Fruit fly (Drosophila melanogaster) whole organism, adult: ENCODE measurements around the gene CG14710.
A peak's percentile ranks its signal among the peaks of the same experiment; 100 is the strongest.

Source experiments
- CG11617 ChIP-seq: fragments of 200-800 bp; sonication (Bioruptor generic); optimal IDR thresholded peaks from 2 replicates; lab custom pipeline; 2017; ENCODE audit warnings: mild to moderate bottlenecking, missing biosample characterization, missing genetic modification reagents, missing genetic modification characterization
- CG12768 ChIP-seq: fragments of 200-800 bp; sonication (Bioruptor generic); optimal IDR thresholded peaks from 2 replicates; lab custom pipeline; 2017; ENCODE audit warnings: missing biosample characterization, missing genetic modification characterization, mild to moderate bottlenecking, moderate library complexity, missing genetic modification reagents
- CG14711 ChIP-seq: fragments of 200-800 bp; sonication (Bioruptor generic); optimal IDR thresholded peaks from 2 replicates; lab custom pipeline; 2018; ENCODE audit warnings: missing biosample characterization, mild to moderate bottlenecking, missing genetic modification characterization, moderate library complexity
- CG1620 ChIP-seq: fragments of 200-800 bp; sonication (Bioruptor generic); optimal IDR thresholded peaks from 2 replicates; lab custom pipeline; 2016; ENCODE audit warnings: missing biosample characterization, missing genetic modification characterization
- CG33017 ChIP-seq: fragments of 200-800 bp; sonication (Bioruptor generic); optimal IDR thresholded peaks from 2 replicates; lab custom pipeline; 2018; ENCODE audit warnings: missing biosample characterization, mild to moderate bottlenecking, missing genetic modification characterization, moderate library complexity
- CG5204 ChIP-seq: fragments of 200-800 bp; sonication (Bioruptor generic); optimal IDR thresholded peaks from 2 replicates; lab custom pipeline; 2016; ENCODE audit warnings: missing biosample characterization, missing genetic modification characterization
- CG7045 ChIP-seq: fragments of 200-800 bp; sonication (Bioruptor generic); optimal IDR thresholded peaks from 2 replicates; lab custom pipeline; 2017; ENCODE audit warnings: missing biosample characterization, mild to moderate bottlenecking, missing genetic modification characterization
- CG7101 ChIP-seq: fragments of 200-800 bp; sonication (Bioruptor generic); optimal IDR thresholded peaks from 2 replicates; lab custom pipeline; 2018; ENCODE audit warnings: missing biosample characterization, mild to moderate bottlenecking, missing genetic modification characterization, moderate library complexity
- Clk ChIP-seq: fragments of 200-800 bp; sonication (Bioruptor generic); optimal IDR thresholded peaks from 2 replicates; lab custom pipeline; 2017; ENCODE audit warnings: missing biosample characterization, missing genetic modification characterization
- Crg-1 ChIP-seq: fragments of 200-800 bp; sonication (Bioruptor generic); optimal IDR thresholded peaks from 2 replicates; lab custom pipeline; 2016; ENCODE audit warnings: missing biosample characterization, missing genetic modification characterization
- Hr96 ChIP-seq: fragments of 200-800 bp; sonication (Bioruptor generic); optimal IDR thresholded peaks from 2 replicates; lab custom pipeline; 2016; ENCODE audit warnings: missing biosample characterization, missing genetic modification characterization
- Mnt ChIP-seq: fragments of 200-800 bp; sonication (Bioruptor generic); optimal IDR thresholded peaks from 2 replicates; lab custom pipeline; 2016; ENCODE audit warnings: missing biosample characterization, mild to moderate bottlenecking, missing genetic modification characterization
- bab1 ChIP-seq: fragments of 200-800 bp; sonication (Bioruptor generic); optimal IDR thresholded peaks from 3 replicates; lab custom pipeline; 2019; ENCODE audit warnings: missing biosample characterization, mild to moderate bottlenecking, missing genetic modification characterization, moderate library complexity
- cic ChIP-seq: fragments of 200-800 bp; sonication (Bioruptor generic); optimal IDR thresholded peaks from 2 replicates; lab custom pipeline; 2017; ENCODE audit warnings: missing biosample characterization, mild to moderate bottlenecking, missing genetic modification characterization, moderate library complexity
- cnc ChIP-seq, 2 experiments: fragments of >200 bp; optimal IDR thresholded peaks; 2 replicates each; lab custom pipeline; 2017
- kay ChIP-seq: fragments of 200-800 bp; sonication (Bioruptor generic); peaks from one replicate; lab custom pipeline; 2016; ENCODE audit warnings: missing biosample characterization, missing genetic modification characterization, borderline replicate concordance
- ovo ChIP-seq: fragments of 200-800 bp; sonication (Bioruptor generic); optimal IDR thresholded peaks from 2 replicates; lab custom pipeline; 2016; ENCODE audit warnings: missing biosample characterization, missing genetic modification characterization
- pad ChIP-seq: fragments of 200-800 bp; sonication (Bioruptor generic); optimal IDR thresholded peaks from 3 replicates; lab custom pipeline; 2017; ENCODE audit warnings: missing biosample characterization, missing genetic modification characterization, mild to moderate bottlenecking, moderate library complexity, missing genetic modification reagents
- tj ChIP-seq: fragments of 200-800 bp; sonication (Bioruptor generic); optimal IDR thresholded peaks from 3 replicates; lab custom pipeline; 2017; ENCODE audit warnings: missing biosample characterization, mild to moderate bottlenecking, missing genetic modification characterization, moderate library complexity
- toe ChIP-seq: fragments of 200-800 bp; sonication (Bioruptor generic); optimal IDR thresholded peaks from 2 replicates; lab custom pipeline; 2016; ENCODE audit warnings: missing biosample characterization, missing genetic modification characterization

CG14710 gene

dm6 chr3R:11619709-11620409 is at the start of gene CG14710, which contains the start of gene Jupiter:
CG14710 (plus strand) TSS chr3R:11620090.
Jupiter (minus strand) TSS chr3R:11619906.
- TF ChIP-seq CG11617 (GFP tag; lab: Kevin White, UChicago) (no peak), CG33017 (tag; lab: Kevin White, UChicago) (peak; percentile 27), CG12768 (GFP tag; lab: Kevin White, UChicago) (peak; percentile 4), Crg-1 (GFP tag; lab: Kevin White, UChicago) (peak; percentile 38), CG14711 (peak; percentile 72), ovo (GFP tag; lab: Kevin White, UChicago) (peak; percentile 63), Hr96 (GFP tag; lab: Kevin White, UChicago) (no peak), pad (GFP tag; lab: Kevin White, UChicago) (peak; percentile 5), kay (GFP tag; lab: Kevin White, UChicago) (no peak), tj (peak; percentile 70), bab1 (peak; percentile 72), cic (GFP tag; lab: Kevin White, UChicago) (peak; percentile 45), CG5204 (no peak), Clk (GFP tag; lab: Kevin White, UChicago) (peak; percentile 59), Mnt (GFP tag; lab: Kevin White, UChicago) (peak; percentile 60), CG7101 (tag; lab: Kevin White, UChicago) (peak; percentile 63), CG1620 (GFP tag; lab: Kevin White, UChicago) (peak; percentile 78), toe (no peak), CG7045 (GFP tag; lab: Kevin White, UChicago) (peak; percentile 23), cnc (optimal IDR thresholded peaks at IDR 0.05; lab: Kevin White, UChicago) (no peak)

dm6 chr3R:11571408-11571807 is 48.5 kb upstream of the CG14710 start:
- TF ChIP-seq Clk (GFP tag; lab: Kevin White, UChicago) = no peak
- no peak for TF ChIP-seq bab1
- TF ChIP-seq ovo (GFP tag; lab: Kevin White, UChicago) = no peak
- TF ChIP-seq CG7101 (tag; lab: Kevin White, UChicago) = no peak
- TF ChIP-seq toe = no peak
- TF ChIP-seq tj = no peak
- no peak for TF ChIP-seq kay (GFP tag; lab: Kevin White, UChicago)
- TF ChIP-seq cic (GFP tag; lab: Kevin White, UChicago) = no peak
- no peak for TF ChIP-seq CG7045 (GFP tag; lab: Kevin White, UChicago)
- no peak for TF ChIP-seq Mnt (GFP tag; lab: Kevin White, UChicago)
- TF ChIP-seq CG5204 = no peak
- no peak for TF ChIP-seq cnc (optimal IDR thresholded peaks at IDR 0.05; lab: Kevin White, UChicago)
- no peak for TF ChIP-seq CG12768 (GFP tag; lab: Kevin White, UChicago)

dm6 chr3R:11578645-11579044 is 41.2 kb upstream of the CG14710 start, which contains the start of the genes CG6790 and CG5342:
CG6790 (minus strand) TSS chr3R:11578745.
CG5342 (plus strand) TSS chr3R:11578826.
- no peak for TF ChIP-seq CG7045 (GFP tag; lab: Kevin White, UChicago)
- no peak for TF ChIP-seq pad (GFP tag; lab: Kevin White, UChicago)
- TF ChIP-seq Hr96 (GFP tag; lab: Kevin White, UChicago) = no peak
- TF ChIP-seq CG12768 (GFP tag; lab: Kevin White, UChicago) = no peak
- no peak for TF ChIP-seq cic (GFP tag; lab: Kevin White, UChicago)
- no peak for TF ChIP-seq CG11617 (GFP tag; lab: Kevin White, UChicago)
- no peak for TF ChIP-seq CG1620 (GFP tag; lab: Kevin White, UChicago)
- no peak for TF ChIP-seq CG5204
- no peak for TF ChIP-seq Crg-1 (GFP tag; lab: Kevin White, UChicago)
- no peak for TF ChIP-seq kay (GFP tag; lab: Kevin White, UChicago)
- TF ChIP-seq toe = no peak
- no peak for TF ChIP-seq tj
- TF ChIP-seq ovo (GFP tag; lab: Kevin White, UChicago) = no peak
- no peak for TF ChIP-seq CG14711
- TF ChIP-seq CG7101 (tag; lab: Kevin White, UChicago) = no peak

- TF ChIP-seq CG1620 (GFP tag; lab: Kevin White, UChicago) (peak; percentile 50), bab1 (peak; percentile 55), CG33017 (tag; lab: Kevin White, UChicago) (no peak), CG11617 (GFP tag; lab: Kevin White, UChicago) (peak; percentile 7), toe (no peak), CG7101 (tag; lab: Kevin White, UChicago) (no peak), CG5204 (no peak), cnc (optimal IDR thresholded peaks at IDR 0.05; lab: Kevin White, UChicago) (no peak), Mnt (GFP tag; lab: Kevin White, UChicago) (peak; percentile 7), pad (GFP tag; lab: Kevin White, UChicago) (peak; percentile 60), cic (GFP tag; lab: Kevin White, UChicago) (peak; percentile 31), CG7045 (GFP tag; lab: Kevin White, UChicago) (no peak), ovo (GFP tag; lab: Kevin White, UChicago) (peak; percentile 10)
Measured at dm6 chr3R:11581340-11582252, 38.3 kb upstream of the CG14710 start, which contains the start of gene wkd. wkd (plus strand) TSS chr3R:11581576.

dm6 chr3R:11582253-11582589 is 37.7 kb upstream of the CG14710 start:
- TF ChIP-seq tj (peak; percentile 34), CG33017 (tag; lab: Kevin White, UChicago) (peak; percentile 74), toe (no peak), CG7101 (tag; lab: Kevin White, UChicago) (peak; percentile 75), Mnt (GFP tag; lab: Kevin White, UChicago) (peak; percentile 23), Crg-1 (GFP tag; lab: Kevin White, UChicago) (peak; percentile 23), pad (GFP tag; lab: Kevin White, UChicago) (no peak), CG11617 (GFP tag; lab: Kevin White, UChicago) (peak; percentile 59), CG5204 (no peak), ovo (GFP tag; lab: Kevin White, UChicago) (no peak), CG14711 (peak; percentile 76), CG7045 (GFP tag; lab: Kevin White, UChicago) (peak; percentile 70), CG1620 (GFP tag; lab: Kevin White, UChicago) (peak; percentile 6), cnc (optimal IDR thresholded peaks at IDR 0.05; lab: Kevin White, UChicago) (no peak), kay (GFP tag; lab: Kevin White, UChicago) (no peak), bab1 (peak; percentile 83), cic (GFP tag; lab: Kevin White, UChicago) (no peak), Hr96 (GFP tag; lab: Kevin White, UChicago) (peak; percentile 36), Clk (GFP tag; lab: Kevin White, UChicago) (peak; percentile 28), CG12768 (GFP tag; lab: Kevin White, UChicago) (peak; percentile 73)
